Worm (Caenorhabditis elegans) whole organism, L1 larva: ENCODE results near the gene gst-29.

ENCODE experiments used
- ama-1 ChIP-seq: fragments of 150-350 bp; optimal IDR thresholded peaks from 2 replicates; lab custom pipeline; 2014
- lin-13 ChIP-seq: fragments of 150-350 bp; optimal IDR thresholded peaks from 2 replicates; lab custom pipeline; 2014; ENCODE audit warnings: missing biosample characterization, missing genetic modification reagents, missing genetic modification characterization
- lin-35 ChIP-seq, 2 experiments: fragments of 150-350 bp; optimal IDR thresholded peaks; 2 replicates each; lab custom pipeline; 2014; ENCODE audit warnings: missing biosample characterization in 2 of 2, missing genetic modification characterization in 2 of 2, missing genetic modification reagents in 2 of 2
- nhr-12 ChIP-seq: sonication (generic microtip); optimal IDR thresholded peaks from 2 replicates; lab custom pipeline; 2017; ENCODE audit warnings: missing biosample characterization, missing genetic modification characterization
- nhr-77 ChIP-seq: fragments of 150-350 bp; optimal IDR thresholded peaks from 2 replicates; lab custom pipeline; 2014; ENCODE audit warnings: missing biosample characterization, missing genetic modification characterization
- nhr-84 ChIP-seq: sonication (generic microtip); optimal IDR thresholded peaks from 2 replicates; lab custom pipeline; 2017; ENCODE audit warnings: missing biosample characterization, missing genetic modification characterization

ce11 chrII:15196433-15196832 is 26.8 kb upstream of the gst-29 start, which contains the start of gene spsb-1:
- TF ChIP-seq lin-35 (GFP tag; optimal IDR thresholded peaks at IDR 0.05; lab: Kevin White, UChicago) (no peak), lin-13 (GFP tag; lab: Kevin White, UChicago) (no peak), nhr-77 (tag; lab: Kevin White, UChicago) (no peak), ama-1 (lab: Kevin White, UChicago) (no peak), nhr-12 (no peak), nhr-84 (no peak)
